Worm (Caenorhabditis elegans) whole organism, mixed stage, embryonic: Measurements from ENCODE around the gene gar-3.

Experiments
- elt-1 ChIP-seq: sonication (generic microtip); optimal IDR thresholded peaks from 2 replicates; lab custom pipeline; 2017; ENCODE audit warnings: missing genetic modification characterization, mild to moderate bottlenecking, missing compliant biosample characterization, antibody characterized with exemption, moderate library complexity, borderline replicate concordance; ENCODE audit not compliant: insufficient read depth
- hlh-1 ChIP-seq: fragments of 150-350 bp; optimal IDR thresholded peaks from 2 replicates; lab custom pipeline; 2014; ENCODE audit warnings: missing biosample characterization, missing genetic modification reagents, missing genetic modification characterization
- snpc-4 ChIP-seq: fragments of 150-350 bp; optimal IDR thresholded peaks from 2 replicates; lab custom pipeline; 2014; ENCODE audit warnings: missing biosample characterization, missing genetic modification characterization
- ztf-11 ChIP-seq: fragments of 150-350 bp; optimal IDR thresholded peaks from 2 replicates; lab custom pipeline; 2014; ENCODE audit warnings: missing biosample characterization, missing genetic modification characterization

ce11 chrV:14525089-14525488, 54.4 kb downstream of the gar-3 start, which contains the start of gene hda-1:
- TF ChIP-seq ztf-11 (no peak), hlh-1 (tag; lab: Kevin White, UChicago) (no peak), snpc-4 (tag; lab: Kevin White, UChicago) (no peak), elt-1 (tag; lab: Kevin White, UChicago) (no peak)
